Worm (Caenorhabditis elegans): Measurements from ENCODE around the gene B0513.90.

The B0513.90 gene

ce11 chrIV:13865172-13865571, 1.7 kb upstream of the B0513.90 start, which contains the start of gene vamp-8:
Gene vamp-8, minus strand, starts transcription at chrIV:13865196.
- TF ChIP-seq nhr-77 (tag; optimal IDR thresholded peaks at IDR 0.05) (peak; percentile 1), skn-1 (tag; optimal IDR thresholded peaks at IDR 0.05) (peak; percentile 28), lir-3 (tag; optimal IDR thresholded peaks at IDR 0.05; ENCODE audit: poor library complexity) (no peak)

- TF ChIP-seq fkh-4 (tag; optimal IDR thresholded peaks at IDR 0.05; ENCODE audit: borderline replicate concordance) (no peak), pag-3 (tag; optimal IDR thresholded peaks at IDR 0.05; ENCODE audit: borderline replicate concordance, insufficient read depth) (no peak), nhr-47 (tag; optimal IDR thresholded peaks at IDR 0.05) (no peak), ztf-11 (tag; optimal IDR thresholded peaks at IDR 0.05) (no peak), nhr-19 (GFP tag; conservative IDR thresholded peaks at IDR 0.05) (no peak), pax-3 (tag; optimal IDR thresholded peaks at IDR 0.05) (no peak), unc-130 (tag; optimal IDR thresholded peaks at IDR 0.05) (no peak), sox-4 (tag; optimal IDR thresholded peaks at IDR 0.05) (no peak), zip-4 (GFP tag; optimal IDR thresholded peaks at IDR 0.05) (no peak), swsn-7 (tag; optimal IDR thresholded peaks at IDR 0.05) (no peak), skn-1 (tag; optimal IDR thresholded peaks at IDR 0.05) (no peak), efl-3 (GFP tag; optimal IDR thresholded peaks at IDR 0.05) (no peak), nhr-84 (tag; optimal IDR thresholded peaks at IDR 0.05) (no peak), tlp-1 (tag; optimal IDR thresholded peaks at IDR 0.05) (no peak), snu-23 (GFP tag; optimal IDR thresholded peaks at IDR 0.05) (no peak), blmp-1 (tag; optimal IDR thresholded peaks at IDR 0.05) (no peak), lsy-2 (tag; optimal IDR thresholded peaks at IDR 0.05) (no peak)
These were observed 3.2 kb downstream of the B0513.90 start for ce11 chrIV:13870085-13870484.

DNA sequence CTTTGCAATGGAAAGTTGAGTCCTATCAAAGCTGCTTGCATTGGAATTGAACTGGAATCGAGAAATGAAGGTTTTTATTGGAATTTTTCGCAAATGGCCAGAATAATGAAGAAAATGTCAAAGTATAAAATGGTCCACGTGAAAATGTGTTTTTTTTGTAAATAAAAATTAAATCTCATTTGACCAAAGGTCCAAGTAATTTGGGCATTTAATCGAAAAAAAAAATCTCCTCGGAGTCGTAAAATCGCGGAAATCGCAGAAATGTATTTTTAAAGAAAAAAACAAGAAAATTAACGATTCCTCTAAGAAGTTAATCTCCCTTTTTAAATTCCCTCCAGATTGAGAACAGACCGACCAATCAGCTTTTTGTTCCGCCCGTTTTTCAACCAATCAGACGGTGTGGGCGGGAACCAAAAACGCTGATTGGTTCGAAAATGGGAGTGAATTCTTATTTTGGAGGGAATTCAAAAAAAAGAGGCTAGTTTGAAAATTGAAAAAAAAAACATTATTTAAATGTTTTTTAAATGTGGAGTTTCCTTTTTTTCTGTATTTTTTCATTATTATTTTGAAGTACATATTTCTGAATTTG, 9.8 kb downstream of the B0513.90 start, which contains the start of gene prdh-1:
Gene prdh-1 (minus strand): TSS at position 51 of the 589 bp plus-strand sequence.
- no peak for TF ChIP-seq skn-1 (tag; optimal IDR thresholded peaks at IDR 0.05)
- no peak for TF ChIP-seq mef-2 (tag; optimal IDR thresholded peaks at IDR 0.05)
- no peak for TF ChIP-seq efl-1 (optimal IDR thresholded peaks at IDR 0.05)
- peak in 1 of 2 experiments; percentile 47 for TF ChIP-seq efl-1 (GFP tag; optimal IDR thresholded peaks at IDR 0.05 in 1 of 2)
- no peak for TF ChIP-seq ces-1 (GFP tag; optimal IDR thresholded peaks at IDR 0.05)

DNA sequence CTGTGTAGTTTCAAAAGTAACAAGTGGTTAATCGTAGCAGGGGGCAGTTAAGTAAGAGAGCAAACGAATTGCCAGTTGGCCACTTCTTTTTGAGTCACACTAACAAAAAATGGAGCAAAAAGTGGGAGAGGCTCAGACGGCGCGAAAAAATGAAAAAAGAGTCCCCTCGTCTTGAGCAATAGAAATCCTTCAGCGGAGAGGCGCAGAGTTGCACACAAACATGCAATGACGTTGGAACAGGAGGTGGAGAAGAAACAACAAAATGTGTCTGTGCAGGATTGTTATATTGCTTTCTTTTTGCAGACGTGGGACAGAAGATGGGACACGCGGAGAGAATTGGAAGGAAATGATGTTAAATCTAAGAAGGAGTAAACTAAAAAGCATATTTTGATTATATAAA, 10.9 kb downstream of the B0513.90 start:
- TF ChIP-seq efl-3 (GFP tag; optimal IDR thresholded peaks at IDR 0.05) = no peak
- TF ChIP-seq egl-27 (tag; optimal IDR thresholded peaks at IDR 0.05) = no peak
- TF ChIP-seq nhr-20 (tag; optimal IDR thresholded peaks at IDR 0.05) = peak; percentile 16
- no peak for TF ChIP-seq nhr-12 (tag; optimal IDR thresholded peaks at IDR 0.05)
- no peak for TF ChIP-seq nhr-76 (tag; optimal IDR thresholded peaks at IDR 0.05)
- peak; percentile 7 for TF ChIP-seq fkh-10 (GFP tag; optimal IDR thresholded peaks at IDR 0.05)
- TF ChIP-seq jun-1 (tag; optimal IDR thresholded peaks at IDR 0.05) = no peak
- TF ChIP-seq elt-2 (tag; optimal IDR thresholded peaks at IDR 0.05) = no peak
- TF ChIP-seq alr-1 (tag; optimal IDR thresholded peaks at IDR 0.05; ENCODE audit: borderline replicate concordance) = no peak
- TF ChIP-seq irx-1 (tag; optimal IDR thresholded peaks at IDR 0.05) = no peak
- peak; percentile 27 for TF ChIP-seq snpc-4 (tag; optimal IDR thresholded peaks at IDR 0.05)
- TF ChIP-seq mef-2 (tag; optimal IDR thresholded peaks at IDR 0.05) = no peak
- TF ChIP-seq rnt-1 (tag; optimal IDR thresholded peaks at IDR 0.05) = peak; percentile 71
- peak; percentile 33 for TF ChIP-seq xbp-1 (tag; optimal IDR thresholded peaks at IDR 0.05)
- no peak for TF ChIP-seq aly-2 (tag; optimal IDR thresholded peaks at IDR 0.05)
- TF ChIP-seq F16B12.6 (tag; optimal IDR thresholded peaks at IDR 0.05) = no peak
- TF ChIP-seq unc-130 (tag; optimal IDR thresholded peaks at IDR 0.05) = peak; percentile 66
- TF ChIP-seq C16A3.4 (tag; optimal IDR thresholded peaks at IDR 0.05) = no peak
- no peak for TF ChIP-seq grh-1 (GFP tag; IDR thresholded peaks at IDR 0.05)
- TF ChIP-seq fos-1 (tag; optimal IDR thresholded peaks at IDR 0.05) = peak; percentile 0
- peak; percentile 26 for TF ChIP-seq skn-1 (tag; optimal IDR thresholded peaks at IDR 0.05)
- peak; percentile 31 to 46 for TF ChIP-seq efl-1 (optimal IDR thresholded peaks at IDR 0.05)
- TF ChIP-seq efl-1 (GFP tag; optimal IDR thresholded peaks at IDR 0.05 in 1 of 2) = peak in 1 of 2 experiments; percentile 85
- TF ChIP-seq lin-35 (GFP tag; optimal IDR thresholded peaks at IDR 0.05) = peak in 1 of 2 experiments; percentile 38
- peak; percentile 6 for TF ChIP-seq lir-3 (tag; optimal IDR thresholded peaks at IDR 0.05; ENCODE audit: poor library complexity)
- peak; percentile 53 for TF ChIP-seq snu-23 (GFP tag; optimal IDR thresholded peaks at IDR 0.05)
- TF ChIP-seq fkh-8 (tag; optimal IDR thresholded peaks at IDR 0.05) = peak; percentile 38
- TF ChIP-seq lsy-2 (tag; optimal IDR thresholded peaks at IDR 0.05) = peak; percentile 56 to 80
- TF ChIP-seq nhr-71 (tag; optimal IDR thresholded peaks at IDR 0.05) = peak; percentile 74
- no peak for TF ChIP-seq ztf-4 (tag; optimal IDR thresholded peaks at IDR 0.05)
- TF ChIP-seq vab-15 (tag; optimal IDR thresholded peaks at IDR 0.05) = no peak
- TF ChIP-seq ama-1 (optimal IDR thresholded peaks at IDR 0.05) = no peak

All from whole organism, L1 larva.